Worm (Caenorhabditis elegans) whole organism, young adult: ENCODE results near the gene bath-37.

Experiments used
- B0261.1 ChIP-seq: sonication (generic microtip); optimal IDR thresholded peaks from 2 replicates; lab custom pipeline; 2016; ENCODE audit warnings: mild to moderate bottlenecking, missing genetic modification characterization, moderate library complexity, missing compliant biosample characterization
- C17E4.6 ChIP-seq: fragments of 200-800 bp; sonication (Bioruptor generic); IDR thresholded peaks from 2 replicates; pipeline ENCODE4 v1.3.6; 2022; ENCODE audit warnings: missing genetic modification reagents, missing genetic modification characterization, missing compliant biosample characterization
- D2030.7 ChIP-seq: fragments of 200-800 bp; sonication (Bioruptor generic); IDR thresholded peaks from 2 replicates; pipeline ENCODE4 v1.3.6; 2022; ENCODE audit warnings: missing genetic modification reagents, missing genetic modification characterization, missing compliant biosample characterization
- F10E7.11 ChIP-seq: sonication (generic microtip); optimal IDR thresholded peaks from 2 replicates; lab custom pipeline; 2017; ENCODE audit warnings: mild to moderate bottlenecking, missing genetic modification characterization, moderate library complexity, missing compliant biosample characterization
- F23B12.7 ChIP-seq: sonication (generic microtip); optimal IDR thresholded peaks from 2 replicates; lab custom pipeline; 2017; ENCODE audit warnings: missing genetic modification characterization, mild to moderate bottlenecking, missing compliant biosample characterization, antibody characterized with exemption, moderate library complexity; ENCODE audit not compliant: insufficient read depth
- F37B4.10 ChIP-seq: fragments of 200-800 bp; sonication (Bioruptor generic); IDR thresholded peaks from 2 replicates; pipeline ENCODE4 v1.3.6; 2022; ENCODE audit warnings: missing genetic modification characterization, missing compliant biosample characterization
- F39B2.1 ChIP-seq: fragments of 200-800 bp; sonication (Bioruptor generic); IDR thresholded peaks from 2 replicates; pipeline ENCODE4 v1.3.6; 2022; ENCODE audit warnings: missing genetic modification reagents, missing genetic modification characterization, missing compliant biosample characterization
- F57A8.1 ChIP-seq: fragments of 200-800 bp; sonication (Bioruptor generic); optimal IDR thresholded peaks from 2 replicates; lab custom pipeline; 2018; ENCODE audit warnings: mild to moderate bottlenecking, missing genetic modification characterization, moderate library complexity, missing compliant biosample characterization
- K12H6.12 ChIP-seq: fragments of 200-800 bp; sonication (Bioruptor generic); optimal IDR thresholded peaks from 2 replicates; lab custom pipeline; 2018; ENCODE audit warnings: mild to moderate bottlenecking, missing genetic modification characterization, missing compliant biosample characterization
- Y53G8AR.9 ChIP-seq: fragments of 200-800 bp; sonication (Bioruptor generic); conservative IDR thresholded peaks from 2 replicates; pipeline ENCODE4 v1.3.6; 2022; ENCODE audit warnings: missing genetic modification reagents, missing genetic modification characterization, missing compliant biosample characterization
- Y67H2A.10 ChIP-seq: fragments of 200-800 bp; sonication (Bioruptor generic); conservative IDR thresholded peaks from 2 replicates; pipeline ENCODE4 v1.3.6; 2022; ENCODE audit warnings: missing genetic modification reagents, missing genetic modification characterization, missing compliant biosample characterization
- aptf-2 ChIP-seq: fragments of 200-800 bp; sonication (Bioruptor generic); conservative IDR thresholded peaks from 2 replicates; pipeline ENCODE4 v1.3.6; 2022; ENCODE audit warnings: missing genetic modification reagents, missing genetic modification characterization, missing compliant biosample characterization
- bed-2 ChIP-seq: fragments of 200-800 bp; sonication (Bioruptor generic); IDR thresholded peaks from 2 replicates; pipeline ENCODE4 v1.3.6; 2022; ENCODE audit warnings: missing genetic modification reagents, missing genetic modification characterization, missing compliant biosample characterization
- cebp-2 ChIP-seq: fragments of 200-800 bp; sonication (Bioruptor generic); IDR thresholded peaks from 2 replicates; pipeline ENCODE4 v1.3.6; 2022; ENCODE audit warnings: missing genetic modification characterization, missing compliant biosample characterization
- ceh-100 ChIP-seq: fragments of 200-800 bp; sonication (Bioruptor generic); IDR thresholded peaks from 2 replicates; pipeline ENCODE4 v1.3.6; 2022; ENCODE audit warnings: missing genetic modification reagents, missing genetic modification characterization, missing compliant biosample characterization
- ceh-27 ChIP-seq: fragments of 200-800 bp; sonication (Bioruptor generic); optimal IDR thresholded peaks from 2 replicates; lab custom pipeline; 2018; ENCODE audit warnings: mild to moderate bottlenecking, missing genetic modification characterization, moderate library complexity, missing compliant biosample characterization
- ceh-79 ChIP-seq: sonication (generic microtip); optimal IDR thresholded peaks from 2 replicates; lab custom pipeline; 2017; ENCODE audit warnings: mild to moderate bottlenecking, missing genetic modification characterization, missing compliant biosample characterization
- dox-1 ChIP-seq: fragments of 200-800 bp; sonication (Bioruptor generic); IDR thresholded peaks from 2 replicates; pipeline ENCODE4 v1.3.6; 2022; ENCODE audit warnings: missing genetic modification reagents, missing genetic modification characterization, missing compliant biosample characterization
- dpl-1 ChIP-seq: fragments of 150-350 bp; optimal IDR thresholded peaks from 2 replicates; lab custom pipeline; 2014; ENCODE audit warnings: missing biosample characterization, missing genetic modification reagents, missing genetic modification characterization
- efl-1 ChIP-seq: fragments of 150-350 bp; optimal IDR thresholded peaks from 2 replicates; lab custom pipeline; 2014; ENCODE audit warnings: missing biosample characterization, missing genetic modification reagents, missing genetic modification characterization
- ekl-4 ChIP-seq: fragments of 200-800 bp; sonication (Bioruptor generic); IDR thresholded peaks from 2 replicates; pipeline ENCODE4 v1.3.6; 2022; ENCODE audit warnings: missing genetic modification reagents, missing genetic modification characterization, missing compliant biosample characterization
- fkh-3 ChIP-seq: sonication (generic microtip); optimal IDR thresholded peaks from 2 replicates; lab custom pipeline; 2016; ENCODE audit warnings: mild to moderate bottlenecking, missing genetic modification characterization, missing compliant biosample characterization
- hmg-20 ChIP-seq: fragments of 200-800 bp; sonication (Bioruptor generic); IDR thresholded peaks from 2 replicates; pipeline ENCODE4 v1.3.6; 2022; ENCODE audit warnings: missing genetic modification reagents, missing genetic modification characterization, missing compliant biosample characterization
- let-526 ChIP-seq: fragments of 200-800 bp; sonication (Bioruptor generic); IDR thresholded peaks from 2 replicates; pipeline ENCODE4 v1.3.6; 2022; ENCODE audit warnings: missing genetic modification reagents, missing genetic modification characterization, missing compliant biosample characterization
- let-607 ChIP-seq, 2 experiments: fragments of 200-800 bp in 1 of 2; sonication (Bioruptor generic) in 1 of 2; sonication (generic microtip) in 1 of 2; optimal IDR thresholded peaks; 2 replicates each; lab custom pipeline; 2016 to 2018; ENCODE audit warnings: mild to moderate bottlenecking in 2 of 2, missing compliant biosample characterization in 2 of 2, missing genetic modification characterization in 2 of 2, moderate library complexity in 2 of 2, missing genotype in 1 of 2
- lin-35 ChIP-seq, 3 experiments: fragments of 150-350 bp in 2 of 3; sonication (generic microtip) in 1 of 3; optimal IDR thresholded peaks; 2 replicates each; lab custom pipeline; 2014 to 2018; ENCODE audit warnings: missing biosample characterization in 3 of 3, missing genetic modification characterization in 3 of 3, missing genetic modification reagents in 3 of 3
- lir-1 ChIP-seq: fragments of 200-800 bp; sonication (Bioruptor generic); conservative IDR thresholded peaks from 2 replicates; pipeline ENCODE4 v1.3.6; 2022; ENCODE audit warnings: missing genetic modification reagents, missing genetic modification characterization, missing compliant biosample characterization
- lsl-1 ChIP-seq: fragments of 200-800 bp; sonication (Bioruptor generic); optimal IDR thresholded peaks from 2 replicates; lab custom pipeline; 2018; ENCODE audit warnings: mild to moderate bottlenecking, missing genetic modification characterization, moderate library complexity, missing compliant biosample characterization
- madf-6 ChIP-seq: fragments of 200-800 bp; sonication (Bioruptor generic); IDR thresholded peaks from 2 replicates; pipeline ENCODE4 v1.3.6; 2022; ENCODE audit warnings: missing genetic modification reagents, missing genetic modification characterization, missing compliant biosample characterization
- mel-28 ChIP-seq: sonication (generic microtip); optimal IDR thresholded peaks from 2 replicates; lab custom pipeline; 2016; ENCODE audit warnings: borderline replicate concordance, mild to moderate bottlenecking, missing genetic modification characterization, missing compliant biosample characterization
- nfya-2 ChIP-seq: fragments of 200-800 bp; sonication (Bioruptor generic); IDR thresholded peaks from 2 replicates; pipeline ENCODE4 v1.3.6; 2022; ENCODE audit warnings: missing genetic modification reagents, missing genetic modification characterization, missing compliant biosample characterization
- nfyb-1 ChIP-seq: fragments of 200-800 bp; sonication (Bioruptor generic); IDR thresholded peaks from 2 replicates; pipeline ENCODE4 v1.3.6; 2022; ENCODE audit warnings: missing genetic modification reagents, missing genetic modification characterization, missing compliant biosample characterization
- nhr-179 ChIP-seq: sonication (generic microtip); optimal IDR thresholded peaks from 2 replicates; lab custom pipeline; 2016; ENCODE audit warnings: mild to moderate bottlenecking, missing genetic modification characterization, missing compliant biosample characterization
- nhr-27 ChIP-seq: fragments of 200-800 bp; sonication (Bioruptor generic); optimal IDR thresholded peaks from 2 replicates; lab custom pipeline; 2018; ENCODE audit warnings: mild to moderate bottlenecking, missing genetic modification characterization, moderate library complexity, missing compliant biosample characterization
- pbrm-1 ChIP-seq: fragments of 200-800 bp; sonication (Bioruptor generic); IDR thresholded peaks from 2 replicates; pipeline ENCODE4 v1.3.6; 2022; ENCODE audit warnings: missing genetic modification reagents, missing genetic modification characterization, missing compliant biosample characterization
- rec-8 ChIP-seq, 2 experiments: sonication (generic microtip); optimal IDR thresholded peaks; 2 replicates each; lab custom pipeline; 2016; ENCODE audit warnings: mild to moderate bottlenecking in 2 of 2, missing genetic modification characterization in 2 of 2, missing genetic modification reagents in 2 of 2, missing genotype in 2 of 2, missing biosample characterization in 1 of 2, missing compliant biosample characterization in 1 of 2, moderate library complexity in 1 of 2
- snpc-4 ChIP-seq, 5 experiments: fragments of 150-350 bp in 1 of 5; sonication (generic microtip) in 4 of 5; optimal IDR thresholded peaks; 2 replicates each; lab custom pipeline; 2014 to 2018; ENCODE audit warnings: missing genetic modification characterization in 5 of 5, missing biosample characterization in 3 of 5, antibody characterized with exemption in 2 of 5, mild to moderate bottlenecking in 2 of 5, missing compliant biosample characterization in 2 of 5, missing genotype in 2 of 5, moderate library complexity in 2 of 5, missing genetic modification reagents in 1 of 5
- somi-1 ChIP-seq: fragments of 200-800 bp; sonication (Bioruptor generic); optimal IDR thresholded peaks from 2 replicates; lab custom pipeline; 2018; ENCODE audit warnings: mild to moderate bottlenecking, missing genetic modification characterization, missing compliant biosample characterization
- sptf-2 ChIP-seq: fragments of 200-800 bp; sonication (Bioruptor generic); optimal IDR thresholded peaks from 2 replicates; lab custom pipeline; 2018; ENCODE audit warnings: mild to moderate bottlenecking, missing genetic modification characterization, missing compliant biosample characterization
- tbp1 ChIP-seq: fragments of 200-800 bp; sonication (Bioruptor generic); optimal IDR thresholded peaks from 2 replicates; lab custom pipeline; 2018; ENCODE audit warnings: mild to moderate bottlenecking, missing genetic modification characterization, missing compliant biosample characterization
- tbx-9 ChIP-seq: sonication (generic microtip); optimal IDR thresholded peaks from 2 replicates; lab custom pipeline; 2016; ENCODE audit warnings: borderline replicate concordance, missing genetic modification characterization, inconsistent platforms, missing compliant biosample characterization
- zfh-2 ChIP-seq: fragments of 200-800 bp; sonication (Bioruptor generic); conservative IDR thresholded peaks from 2 replicates; pipeline ENCODE4 v1.3.6; 2022; ENCODE audit warnings: missing genetic modification reagents, missing genetic modification characterization, missing compliant biosample characterization
- ztf-18 ChIP-seq: sonication (generic microtip); optimal IDR thresholded peaks from 2 replicates; lab custom pipeline; 2016; ENCODE audit warnings: missing genotype, mild to moderate bottlenecking, missing genetic modification characterization, missing compliant biosample characterization
- ztf-25 ChIP-seq: fragments of 200-800 bp; sonication (Bioruptor generic); IDR thresholded peaks from 2 replicates; pipeline ENCODE4 v1.3.6; 2022; ENCODE audit warnings: missing genetic modification reagents, missing genetic modification characterization, missing compliant biosample characterization
- ztf-6 ChIP-seq: fragments of 200-800 bp; sonication (Bioruptor generic); IDR thresholded peaks from 2 replicates; pipeline ENCODE4 v1.3.6; 2022; ENCODE audit warnings: missing genetic modification reagents, missing genetic modification characterization, missing compliant biosample characterization

Gene bath-37

DNA sequence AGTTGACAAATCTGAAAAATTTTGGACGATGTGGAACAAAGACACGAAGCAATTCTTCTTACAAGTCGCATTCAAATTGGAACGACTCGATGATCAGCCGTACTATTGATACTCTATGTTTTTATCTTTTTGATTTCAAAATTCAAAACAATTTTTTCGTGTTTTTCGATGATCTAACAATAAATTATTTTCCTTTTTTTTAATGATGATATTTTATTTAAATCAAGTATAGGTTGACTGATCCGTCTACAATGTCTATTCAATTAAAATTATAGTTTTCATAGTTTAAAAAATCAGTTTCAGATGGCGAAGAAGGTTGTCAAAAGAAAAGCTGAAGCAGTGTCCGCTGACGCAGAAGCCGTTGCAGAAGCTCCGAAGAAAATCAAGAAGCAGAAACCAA is 16.4 kb downstream of the bath-37 start, which contains the start of gene rbm-34:
Gene rbm-34 (plus strand): TSS at position 301 of the 400 bp plus-strand sequence.
- TF ChIP-seq dpl-1 (no peak), K12H6.12 (tag; lab: Kevin White, UChicago) (no peak), fkh-3 (no peak), F37B4.10 (no peak), madf-6 (no peak), bed-2 (GFP tag; lab: Robert Waterston, UW) (no peak), F39B2.1 (GFP tag; lab: Robert Waterston, UW) (no peak), lsl-1 (no peak), Y53G8AR.9 (GFP tag; lab: Robert Waterston, UW) (no peak), aptf-2 (GFP tag; lab: Robert Waterston, UW) (no peak)

DNA sequence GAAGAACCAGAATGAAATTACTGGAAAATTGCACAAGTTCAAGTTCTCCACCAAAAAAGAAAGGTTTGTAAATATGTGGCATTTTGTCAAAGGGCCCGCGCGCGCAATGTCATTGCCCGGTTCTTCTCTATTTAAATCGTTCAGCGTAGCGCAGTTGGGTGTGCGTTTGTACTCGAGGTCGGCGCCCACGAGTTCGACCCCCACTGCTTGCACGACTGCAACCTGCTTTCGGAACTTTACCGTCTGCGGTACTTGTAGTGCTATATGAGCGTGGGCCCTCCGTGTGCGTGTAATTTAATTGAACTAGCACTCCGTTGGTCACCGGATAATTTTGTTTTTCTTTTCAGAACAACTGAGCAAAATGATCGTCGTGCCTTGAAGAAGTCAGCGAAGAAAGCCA is 17.8 kb downstream of the bath-37 start:
- peak; percentile 70; the same call in 1 of the 2 replicates for TF ChIP-seq ztf-6
- peak; percentile 100 for TF ChIP-seq cebp-2 (GFP tag; lab: Robert Waterston, UW)
- TF ChIP-seq ztf-25: peak; percentile 88
- peak; percentile 45 for TF ChIP-seq F57A8.1
- peak in 2 of 3 experiments; percentile 4 to 13 for TF ChIP-seq lin-35 (GFP tag; optimal IDR thresholded peaks at IDR 0.05; lab: Kevin White, UChicago)
- TF ChIP-seq C17E4.6: peak; percentile 75; the same call in 1 of the 2 replicates
- TF ChIP-seq ceh-27 (GFP tag; lab: Kevin White, UChicago): peak; percentile 86
- TF ChIP-seq mel-28 (tag; lab: Kevin White, UChicago): no peak
- TF ChIP-seq nhr-27: no peak
- peak; percentile 61 for TF ChIP-seq lir-1 (GFP tag; lab: Robert Waterston, UW)
- TF ChIP-seq hmg-20 (GFP tag; lab: Robert Waterston, UW): 0 out of 2 replicates have a peak, but pooled peaks have one; percentile 59
- peak; percentile 72 for TF ChIP-seq tbx-9 (tag; lab: Kevin White, UChicago)
- TF ChIP-seq nfyb-1 (GFP tag; lab: Robert Waterston, UW): peak; percentile 90
- peak; percentile 88 for TF ChIP-seq ceh-79 (tag; lab: Kevin White, UChicago)
- peak; percentile 77 for TF ChIP-seq snpc-4 (GFP tag; optimal IDR thresholded peaks at IDR 0.05; lab: Kevin White, UChicago)
- TF ChIP-seq snpc-4 (tag; optimal IDR thresholded peaks at IDR 0.05; lab: Kevin White, UChicago): peak; percentile 60 to 81 (median 75)
- peak; percentile 40; the same call in 1 of the 2 replicates for TF ChIP-seq ceh-100 (GFP tag; lab: Robert Waterston, UW)
- peak; percentile 97 for TF ChIP-seq F23B12.7
- TF ChIP-seq ztf-18 (tag; lab: Kevin White, UChicago): peak; percentile 79
- TF ChIP-seq let-526 (GFP tag; lab: Robert Waterston, UW): no peak
- peak; percentile 85 for TF ChIP-seq D2030.7
- TF ChIP-seq dpl-1: peak; percentile 24
- TF ChIP-seq nhr-179 (tag; lab: Kevin White, UChicago): no peak
- peak; percentile 91 for TF ChIP-seq B0261.1 (tag; lab: Kevin White, UChicago)
- TF ChIP-seq Y67H2A.10 (GFP tag; lab: Robert Waterston, UW): 0 out of 2 replicates have a peak, but pooled peaks have one; percentile 33
- peak; percentile 66 for TF ChIP-seq K12H6.12 (tag; lab: Kevin White, UChicago)
- TF ChIP-seq zfh-2 (GFP tag; lab: Robert Waterston, UW): peak; percentile 86
- TF ChIP-seq efl-1: peak; percentile 41
- TF ChIP-seq sptf-2: peak; percentile 93
- TF ChIP-seq ekl-4 (GFP tag; lab: Robert Waterston, UW): peak; percentile 86
- peak; percentile 96 for TF ChIP-seq tbp1 (GFP tag; lab: Kevin White, UChicago)
- TF ChIP-seq nfya-2 (GFP tag; lab: Robert Waterston, UW): no peak
- peak; percentile 67 to 92 for TF ChIP-seq rec-8 (tag; optimal IDR thresholded peaks at IDR 0.05; lab: Kevin White, UChicago)
- peak; percentile 91 for TF ChIP-seq dox-1
- peak; percentile 69 for TF ChIP-seq somi-1 (GFP tag; lab: Kevin White, UChicago)
- TF ChIP-seq pbrm-1 (GFP tag; lab: Robert Waterston, UW): peak; percentile 82
- TF ChIP-seq F10E7.11 (tag; lab: Kevin White, UChicago): peak; percentile 48
- TF ChIP-seq let-607 (tag; optimal IDR thresholded peaks at IDR 0.05; lab: Kevin White, UChicago): peak; percentile 63 to 65
